Worm (Caenorhabditis elegans) whole organism, late embryonic: Measurements from ENCODE around the gene rund-1.

Source experiments
- F13H6.1 ChIP-seq: sonication (generic microtip); optimal IDR thresholded peaks from 2 replicates; lab custom pipeline; 2016; ENCODE audit warnings: missing genetic modification characterization, missing compliant biosample characterization
- ceh-24 ChIP-seq: sonication (generic microtip); optimal IDR thresholded peaks from 2 replicates; lab custom pipeline; 2016; ENCODE audit warnings: mild to moderate bottlenecking, missing genetic modification characterization, missing compliant biosample characterization
- che-1 ChIP-seq: sonication (generic microtip); optimal IDR thresholded peaks from 2 replicates; lab custom pipeline; 2016; ENCODE audit warnings: mild to moderate bottlenecking, missing genetic modification characterization, missing compliant biosample characterization
- dmd-4 ChIP-seq: sonication (generic microtip); optimal IDR thresholded peaks from 2 replicates; lab custom pipeline; 2016; ENCODE audit warnings: borderline replicate concordance, missing genetic modification characterization, missing compliant biosample characterization
- elt-2 ChIP-seq: sonication (generic microtip); optimal IDR thresholded peaks from 2 replicates; lab custom pipeline; 2016; ENCODE audit warnings: missing genetic modification reagents, missing genetic modification characterization, missing compliant biosample characterization
- pag-3 ChIP-seq: sonication (generic microtip); optimal IDR thresholded peaks from 2 replicates; lab custom pipeline; 2016; ENCODE audit warnings: missing compliant biosample characterization, missing genetic modification characterization, borderline replicate concordance
- pha-4 ChIP-seq: fragments of 150-350 bp; optimal IDR thresholded peaks from 2 replicates; lab custom pipeline; 2018; ENCODE audit warnings: missing biosample characterization, missing genetic modification reagents, missing genetic modification characterization
- pqm-1 ChIP-seq: sonication (generic microtip); optimal IDR thresholded peaks from 2 replicates; lab custom pipeline; 2016; ENCODE audit warnings: missing genetic modification characterization, missing compliant biosample characterization
- tbx-2 ChIP-seq: sonication (generic microtip); optimal IDR thresholded peaks from 2 replicates; lab custom pipeline; 2016; ENCODE audit warnings: missing genetic modification characterization, missing compliant biosample characterization
- unc-86 ChIP-seq: sonication (generic microtip); optimal IDR thresholded peaks from 2 replicates; lab custom pipeline; 2016; ENCODE audit warnings: missing genetic modification characterization, missing compliant biosample characterization

- TF ChIP-seq unc-86 (no peak), tbx-2 (tag; lab: Kevin White, UChicago) (no peak), pqm-1 (no peak), pag-3 (tag; lab: Kevin White, UChicago) (no peak), pha-4 (no peak), che-1 (no peak), elt-2 (tag; lab: Kevin White, UChicago) (no peak), ceh-24 (no peak), F13H6.1 (tag; lab: Kevin White, UChicago) (no peak), dmd-4 (no peak)
Observed at ce11 chrX:688602-689001, 27.0 kb upstream of the rund-1 start.
